Worm (Caenorhabditis elegans): ENCODE measurements around the gene K07F5.14.

ce11 chrIV:9872786-9873185, 10.8 kb downstream of the K07F5.14 start:
- TF ChIP-seq nhr-12 (tag; optimal IDR thresholded peaks at IDR 0.05) (no peak), pha-4 (tag; optimal IDR thresholded peaks at IDR 0.05) (no peak), nhr-76 (tag; optimal IDR thresholded peaks at IDR 0.05) (no peak), unc-62 (GFP tag; optimal IDR thresholded peaks at IDR 0.05) (no peak), ham-2 (GFP tag; optimal IDR thresholded peaks at IDR 0.05) (no peak), snpc-4 (tag; optimal IDR thresholded peaks at IDR 0.05) (no peak), elt-3 (tag; optimal IDR thresholded peaks at IDR 0.05) (no peak), elt-1 (tag; optimal IDR thresholded peaks at IDR 0.05; ENCODE audit: borderline replicate concordance, insufficient read depth) (no peak), nhr-237 (tag; optimal IDR thresholded peaks at IDR 0.05) (no peak), bed-3 (GFP tag; optimal IDR thresholded peaks at IDR 0.05) (no peak)
